Worm (Caenorhabditis elegans) whole organism, L3 larva: Measurements from ENCODE around the gene C55A6.10.

Source experiments
- ZK546.5 ChIP-seq: sonication (generic microtip); optimal IDR thresholded peaks from 2 replicates; lab custom pipeline; 2017; ENCODE audit warnings: missing biosample characterization, missing genetic modification characterization
- aly-2 ChIP-seq: fragments of 150-350 bp; optimal IDR thresholded peaks from 2 replicates; lab custom pipeline; 2014; ENCODE audit warnings: missing biosample characterization, missing genetic modification characterization
- ama-1 ChIP-seq: fragments of 150-350 bp; optimal IDR thresholded peaks from 2 replicates; lab custom pipeline; 2018
- ceh-28 ChIP-seq: fragments of 150-350 bp; optimal IDR thresholded peaks from 2 replicates; lab custom pipeline; 2014; ENCODE audit warnings: missing biosample characterization, missing genetic modification reagents, missing genetic modification characterization
- ceh-82 ChIP-seq: fragments of 150-350 bp; optimal IDR thresholded peaks from 2 replicates; lab custom pipeline; 2014; ENCODE audit warnings: missing biosample characterization, missing genetic modification characterization
- ceh-9 ChIP-seq: sonication (generic microtip); optimal IDR thresholded peaks from 2 replicates; lab custom pipeline; 2018; ENCODE audit warnings: missing biosample characterization, missing genetic modification characterization
- daf-12 ChIP-seq: fragments of 150-350 bp; optimal IDR thresholded peaks from 2 replicates; lab custom pipeline; 2014; ENCODE audit warnings: missing biosample characterization, missing genetic modification reagents, missing genetic modification characterization
- egl-5 ChIP-seq: fragments of 150-350 bp; optimal IDR thresholded peaks from 2 replicates; lab custom pipeline; 2017; ENCODE audit warnings: missing biosample characterization, missing genetic modification reagents, missing genetic modification characterization, inconsistent platforms
- elt-2 ChIP-seq: sonication (generic microtip); optimal IDR thresholded peaks from 2 replicates; lab custom pipeline; 2016; ENCODE audit warnings: missing genetic modification reagents, mild to moderate bottlenecking, missing genetic modification characterization, missing compliant biosample characterization
- elt-3 ChIP-seq, 3 experiments: fragments of 150-350 bp in 1 of 3; sonication (generic microtip) in 2 of 3; optimal IDR thresholded peaks; 2 replicates in 2 of 3; 4 replicates in 1 of 3; lab custom pipeline; 2014 to 2017; ENCODE audit warnings: missing biosample characterization in 3 of 3, missing genetic modification characterization in 3 of 3
- eor-1 ChIP-seq, 2 experiments: fragments of 150-350 bp; optimal IDR thresholded peaks; 2 replicates each; lab custom pipeline; 2014 to 2018; ENCODE audit warnings: missing biosample characterization in 2 of 2, missing genetic modification characterization in 2 of 2
- fkh-10 ChIP-seq: sonication (generic microtip); optimal IDR thresholded peaks from 2 replicates; lab custom pipeline; 2017; ENCODE audit warnings: missing biosample characterization, missing genetic modification reagents, missing genetic modification characterization
- fkh-2 ChIP-seq: fragments of 150-350 bp; optimal IDR thresholded peaks from 2 replicates; lab custom pipeline; 2014; ENCODE audit warnings: missing biosample characterization, missing genetic modification reagents, missing genetic modification characterization
- fos-1 ChIP-seq: fragments of 150-350 bp; optimal IDR thresholded peaks from 2 replicates; lab custom pipeline; 2014; ENCODE audit warnings: missing biosample characterization, missing genetic modification characterization
- mdl-1 ChIP-seq: fragments of 150-350 bp; optimal IDR thresholded peaks from 2 replicates; lab custom pipeline; 2014; ENCODE audit warnings: missing biosample characterization, missing genetic modification characterization
- nfya-1 ChIP-seq: sonication (generic microtip); optimal IDR thresholded peaks from 2 replicates; lab custom pipeline; 2017; ENCODE audit warnings: missing genetic modification characterization, mild to moderate bottlenecking, missing compliant biosample characterization, antibody characterized with exemption, moderate library complexity; ENCODE audit not compliant: insufficient read depth
- nhr-11 ChIP-seq: fragments of 150-350 bp; optimal IDR thresholded peaks from 2 replicates; lab custom pipeline; 2014; ENCODE audit warnings: missing biosample characterization, missing genetic modification characterization
- nhr-12 ChIP-seq: fragments of 150-350 bp; optimal IDR thresholded peaks from 2 replicates; lab custom pipeline; 2014; ENCODE audit warnings: missing biosample characterization, missing genetic modification characterization
- nhr-237 ChIP-seq: fragments of 150-350 bp; optimal IDR thresholded peaks from 2 replicates; lab custom pipeline; 2014; ENCODE audit warnings: missing biosample characterization, missing genetic modification characterization
- nhr-43 ChIP-seq: sonication (generic microtip); optimal IDR thresholded peaks from 2 replicates; lab custom pipeline; 2016; ENCODE audit warnings: mild to moderate bottlenecking, missing genetic modification characterization, missing compliant biosample characterization; ENCODE audit not compliant: poor library complexity, severe bottlenecking
- nhr-67 ChIP-seq: fragments of 150-350 bp; optimal IDR thresholded peaks from 2 replicates; lab custom pipeline; 2014; ENCODE audit warnings: missing biosample characterization, missing genetic modification characterization
- nhr-76 ChIP-seq: fragments of 150-350 bp; sonication (generic microtip); optimal IDR thresholded peaks from 5 replicates; lab custom pipeline; 2014; ENCODE audit warnings: missing biosample characterization, missing genetic modification characterization
- nhr-77 ChIP-seq: fragments of 150-350 bp; optimal IDR thresholded peaks from 2 replicates; lab custom pipeline; 2014; ENCODE audit warnings: missing biosample characterization, missing genetic modification characterization
- pha-4 ChIP-seq: fragments of 150-350 bp; optimal IDR thresholded peaks from 2 replicates; lab custom pipeline; 2014; ENCODE audit warnings: missing biosample characterization, missing genetic modification reagents, missing genetic modification characterization
- pqm-1 ChIP-seq: fragments of 150-350 bp; optimal IDR thresholded peaks from 2 replicates; lab custom pipeline; 2017; ENCODE audit warnings: missing biosample characterization, missing genetic modification characterization, inconsistent platforms
- sea-2 ChIP-seq: fragments of 150-350 bp; sonication (generic microtip); optimal IDR thresholded peaks from 4 replicates; lab custom pipeline; 2014; ENCODE audit warnings: missing biosample characterization, missing genetic modification reagents, missing genetic modification characterization
- skn-1 ChIP-seq: fragments of 150-350 bp; optimal IDR thresholded peaks from 2 replicates; lab custom pipeline; 2014; ENCODE audit warnings: missing biosample characterization, missing genetic modification characterization
- snpc-4 ChIP-seq: fragments of 150-350 bp; optimal IDR thresholded peaks from 2 replicates; lab custom pipeline; 2014; ENCODE audit warnings: missing biosample characterization, missing genetic modification characterization
- tbx-2 ChIP-seq: sonication (generic microtip); optimal IDR thresholded peaks from 2 replicates; lab custom pipeline; 2016; ENCODE audit warnings: mild to moderate bottlenecking, missing genetic modification characterization, missing compliant biosample characterization
- unc-39 ChIP-seq: sonication (generic microtip); optimal IDR thresholded peaks from 4 replicates; lab custom pipeline; 2017; ENCODE audit warnings: missing biosample characterization, missing genetic modification characterization
- unc-62 ChIP-seq: fragments of 150-350 bp; sonication (generic microtip); optimal IDR thresholded peaks from 4 replicates; lab custom pipeline; 2014; ENCODE audit warnings: missing biosample characterization, missing genetic modification reagents, missing genetic modification characterization
- zag-1 ChIP-seq: fragments of 150-350 bp; optimal IDR thresholded peaks from 2 replicates; lab custom pipeline; 2014; ENCODE audit warnings: missing biosample characterization, missing genetic modification characterization
- ztf-11 ChIP-seq: fragments of 150-350 bp; optimal IDR thresholded peaks from 2 replicates; lab custom pipeline; 2014; ENCODE audit warnings: missing biosample characterization, missing genetic modification characterization
- ztf-4 ChIP-seq: fragments of 150-350 bp; optimal IDR thresholded peaks from 2 replicates; lab custom pipeline; 2014; ENCODE audit warnings: missing biosample characterization, missing genetic modification characterization

The C55A6.10 gene

ce11 chrV:11485558-11485957, 19.6 kb upstream of the C55A6.10 start, which contains the start of gene srh-1:
Gene srh-1, plus strand, starts transcription at chrV:11485858.
- no peak for TF ChIP-seq ZK546.5 (tag; lab: Kevin White, UChicago)
- TF ChIP-seq zag-1 (tag; lab: Kevin White, UChicago), result no peak
- no peak for TF ChIP-seq nhr-67 (tag; lab: Kevin White, UChicago)
- TF ChIP-seq nfya-1, result no peak
- no peak for TF ChIP-seq nhr-77 (tag; lab: Kevin White, UChicago)
- TF ChIP-seq ceh-9, result no peak
- no peak for TF ChIP-seq elt-2
- TF ChIP-seq tbx-2 (tag; lab: Kevin White, UChicago), result no peak
- TF ChIP-seq ztf-4 (tag; lab: Kevin White, UChicago), result no peak
- no peak for TF ChIP-seq pha-4
- TF ChIP-seq ztf-11 (tag; lab: Kevin White, UChicago), result no peak
- TF ChIP-seq nhr-76 (tag; lab: Kevin White, UChicago), result no peak
- TF ChIP-seq skn-1 (tag; lab: Kevin White, UChicago), result no peak
- no peak for TF ChIP-seq fos-1 (tag; lab: Kevin White, UChicago)
- no peak for TF ChIP-seq mdl-1 (tag; lab: Kevin White, UChicago)
- TF ChIP-seq unc-62 (GFP tag; lab: Kevin White, UChicago), result no peak
- TF ChIP-seq, all 47 proteins: peak for 0

- no peak for TF ChIP-seq nfya-1
- no peak for TF ChIP-seq egl-5 (tag; lab: Kevin White, UChicago)
- no peak for TF ChIP-seq ztf-11 (tag; lab: Kevin White, UChicago)
Observed at ce11 chrV:11486680-11487079, 18.5 kb upstream of the C55A6.10 start, which contains the start of gene T11F9.10. Gene T11F9.10, plus strand, starts transcription at chrV:11486980.

ce11 chrV:11488288-11488687, 16.9 kb upstream of the C55A6.10 start:
- TF ChIP-seq ceh-28 (tag; lab: Kevin White, UChicago) (no peak), fos-1 (tag; lab: Kevin White, UChicago) (no peak), fkh-10 (no peak), ZK546.5 (tag; lab: Kevin White, UChicago) (no peak), sea-2 (no peak), ceh-9 (no peak), zag-1 (tag; lab: Kevin White, UChicago) (no peak), unc-39 (tag; lab: Kevin White, UChicago) (no peak), nhr-76 (tag; lab: Kevin White, UChicago) (no peak), aly-2 (tag; lab: Kevin White, UChicago) (no peak), nhr-12 (tag; lab: Kevin White, UChicago) (no peak), nfya-1 (no peak), ama-1 (lab: Kevin White, UChicago) (no peak), egl-5 (tag; lab: Kevin White, UChicago) (no peak), eor-1 (tag; optimal IDR thresholded peaks at IDR 0.05; lab: Kevin White, UChicago) (no peak), nhr-237 (tag; lab: Kevin White, UChicago) (no peak), pqm-1 (tag; lab: Kevin White, UChicago) (no peak), tbx-2 (tag; lab: Kevin White, UChicago) (no peak)

DNA sequence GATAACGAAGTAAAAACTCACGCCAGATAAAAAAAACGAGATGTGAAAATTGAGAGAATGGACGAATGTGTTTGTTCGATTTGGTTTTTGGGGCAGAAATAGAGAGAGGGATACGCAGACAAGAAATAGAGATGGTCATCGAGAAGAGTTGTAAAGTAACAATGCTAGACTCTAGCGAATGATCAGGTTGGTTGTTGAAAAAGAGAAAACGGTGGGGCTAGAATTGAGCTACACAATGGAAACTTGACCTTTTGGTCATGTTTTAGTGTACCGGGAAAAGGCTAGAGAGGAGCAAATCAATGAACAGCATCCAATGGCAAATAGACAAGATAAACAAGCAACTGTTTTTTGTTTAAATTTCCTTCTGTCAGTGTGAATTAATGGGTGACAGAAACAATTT, 14.8 kb upstream of the C55A6.10 start, which contains the start of gene dhs-19:
Gene dhs-19, minus strand, starts transcription at position 101 of the 400 bp plus-strand sequence.
- TF ChIP-seq ceh-82 (tag; lab: Kevin White, UChicago) (no peak), mdl-1 (tag; lab: Kevin White, UChicago) (no peak), nhr-11 (tag; lab: Kevin White, UChicago) (no peak), fkh-2 (tag; lab: Kevin White, UChicago) (no peak), daf-12 (tag; lab: Kevin White, UChicago) (no peak), nhr-43 (tag; lab: Kevin White, UChicago) (no peak), pha-4 (no peak)

- TF ChIP-seq ztf-4 (tag; lab: Kevin White, UChicago) (no peak), ceh-28 (tag; lab: Kevin White, UChicago) (no peak), elt-3 (tag; optimal IDR thresholded peaks at IDR 0.05; lab: Kevin White, UChicago) (no peak), nhr-67 (tag; lab: Kevin White, UChicago) (no peak), nhr-237 (tag; lab: Kevin White, UChicago) (no peak), aly-2 (tag; lab: Kevin White, UChicago) (no peak), fos-1 (tag; lab: Kevin White, UChicago) (no peak), ama-1 (lab: Kevin White, UChicago) (no peak), snpc-4 (tag; lab: Kevin White, UChicago) (no peak), nhr-76 (tag; lab: Kevin White, UChicago) (no peak), eor-1 (tag; optimal IDR thresholded peaks at IDR 0.05; lab: Kevin White, UChicago) (no peak)
- TF ChIP-seq, all 47 proteins: peak for 0
Observed at ce11 chrV:11492456-11492855, 12.7 kb upstream of the C55A6.10 start, which contains the start of gene T11F9.21. Gene T11F9.21, plus strand, starts transcription at chrV:11492756.
